Worm (Caenorhabditis elegans) whole organism, L4 larva: Measurements from ENCODE around the gene rexd-1.

ENCODE experiments used
- F37D6.2 ChIP-seq: sonication (generic microtip); optimal IDR thresholded peaks from 2 replicates; lab custom pipeline; 2016; ENCODE audit warnings: mild to moderate bottlenecking, missing genetic modification characterization, missing compliant biosample characterization
- F44E2.7 ChIP-seq: fragments of 200-800 bp; sonication (Bioruptor generic); IDR thresholded peaks from 2 replicates; pipeline ENCODE4 v2.1.2; 2022; ENCODE audit warnings: missing genetic modification characterization, missing compliant biosample characterization
- T20F7.1 ChIP-seq: fragments of 200-800 bp; sonication (Bioruptor generic); optimal IDR thresholded peaks from 2 replicates; lab custom pipeline; 2018; ENCODE audit warnings: mild to moderate bottlenecking, missing genetic modification characterization, missing compliant biosample characterization
- Y5F2A.4 ChIP-seq: fragments of 200-800 bp; sonication (Bioruptor generic); optimal IDR thresholded peaks from 2 replicates; lab custom pipeline; 2018; ENCODE audit warnings: mild to moderate bottlenecking, missing genetic modification characterization, missing compliant biosample characterization
- Y75B8A.6 ChIP-seq: fragments of 200-800 bp; sonication (Bioruptor generic); IDR thresholded peaks from 2 replicates; pipeline ENCODE4 v1.3.6; 2022; ENCODE audit warnings: missing genetic modification reagents, missing genetic modification characterization, missing compliant biosample characterization
- ZK337.2 ChIP-seq: fragments of 200-800 bp; sonication (Bioruptor generic); IDR thresholded peaks from 2 replicates; pipeline ENCODE4 v1.3.6; 2022; ENCODE audit warnings: missing genetic modification reagents, missing genetic modification characterization, missing compliant biosample characterization
- aha-1 ChIP-seq: fragments of 150-350 bp; peaks from one replicate; lab custom pipeline; 2014; ENCODE audit warnings: missing biosample characterization, missing genetic modification characterization
- aly-2 ChIP-seq: sonication (generic microtip); optimal IDR thresholded peaks from 2 replicates; lab custom pipeline; 2018; ENCODE audit warnings: missing biosample characterization, missing genetic modification characterization
- ceh-44 ChIP-seq: fragments of 200-800 bp; sonication (Bioruptor generic); IDR thresholded peaks from 2 replicates; pipeline ENCODE4 v1.3.6; 2022; ENCODE audit warnings: missing genetic modification reagents, missing genetic modification characterization, missing compliant biosample characterization
- ces-1 ChIP-seq: fragments of 150-350 bp; sonication (generic microtip); optimal IDR thresholded peaks from 4 replicates; lab custom pipeline; 2014; ENCODE audit warnings: missing biosample characterization, missing genetic modification reagents, missing genetic modification characterization
- cey-2 ChIP-seq: sonication (generic microtip); optimal IDR thresholded peaks from 3 replicates; lab custom pipeline; 2017; ENCODE audit warnings: missing genetic modification characterization, mild to moderate bottlenecking, missing compliant biosample characterization, antibody characterized with exemption, borderline replicate concordance; ENCODE audit not compliant: insufficient read depth
- ctbp-1 ChIP-seq: fragments of 200-800 bp; sonication (Bioruptor generic); IDR thresholded peaks from 2 replicates; pipeline ENCODE4 v1.3.6; 2022; ENCODE audit warnings: missing genetic modification reagents, missing genetic modification characterization, missing compliant biosample characterization
- daf-12 ChIP-seq: fragments of 150-350 bp; optimal IDR thresholded peaks from 2 replicates; lab custom pipeline; 2014; ENCODE audit warnings: missing biosample characterization, missing genetic modification reagents, missing genetic modification characterization
- dmd-6 ChIP-seq: fragments of 200-800 bp; sonication (Bioruptor generic); IDR thresholded peaks from 2 replicates; pipeline ENCODE4 v1.3.6; 2022; ENCODE audit warnings: missing genetic modification reagents, missing genetic modification characterization, missing compliant biosample characterization
- dmd-8 ChIP-seq: fragments of 200-800 bp; sonication (Bioruptor generic); IDR thresholded peaks from 2 replicates; pipeline ENCODE4 v1.3.6; 2022; ENCODE audit warnings: missing genetic modification characterization, missing compliant biosample characterization
- duxl-1 ChIP-seq: sonication (generic microtip); optimal IDR thresholded peaks from 2 replicates; lab custom pipeline; 2016; ENCODE audit warnings: mild to moderate bottlenecking, missing genetic modification characterization, moderate library complexity, missing compliant biosample characterization; ENCODE audit not compliant: poor library complexity
- dve-1 ChIP-seq: sonication (generic microtip); optimal IDR thresholded peaks from 2 replicates; lab custom pipeline; 2017; ENCODE audit warnings: antibody characterized with exemption, mild to moderate bottlenecking, missing genetic modification characterization, missing compliant biosample characterization; ENCODE audit not compliant: insufficient read depth
- hmg-1.1 ChIP-seq: fragments of 200-800 bp; sonication (Bioruptor generic); IDR thresholded peaks from 2 replicates; pipeline ENCODE4 v1.3.6; 2022; ENCODE audit warnings: missing genetic modification reagents, missing genetic modification characterization, missing compliant biosample characterization
- lin-13 ChIP-seq: fragments of 150-350 bp; optimal IDR thresholded peaks from 2 replicates; lab custom pipeline; 2014; ENCODE audit warnings: missing biosample characterization, missing genetic modification reagents, missing genetic modification characterization
- lin-15B ChIP-seq: fragments of 150-350 bp; sonication (generic microtip); optimal IDR thresholded peaks from 3 replicates; lab custom pipeline; 2014; ENCODE audit warnings: missing biosample characterization, missing genetic modification characterization
- lin-29 ChIP-seq: fragments of 200-800 bp; sonication (Bioruptor generic); IDR thresholded peaks from 2 replicates; pipeline ENCODE4 v1.3.6; 2022; ENCODE audit warnings: missing genetic modification reagents, missing genetic modification characterization, missing compliant biosample characterization
- lin-38 ChIP-seq: fragments of 200-800 bp; sonication (Bioruptor generic); IDR thresholded peaks from 2 replicates; pipeline ENCODE4 v1.3.6; 2022; ENCODE audit warnings: missing genetic modification reagents, missing genetic modification characterization, missing compliant biosample characterization
- lin-39 ChIP-seq: fragments of 150-350 bp; optimal IDR thresholded peaks from 2 replicates; lab custom pipeline; 2014; ENCODE audit warnings: missing biosample characterization, missing genetic modification reagents, missing genetic modification characterization
- lir-3 ChIP-seq: sonication (generic microtip); optimal IDR thresholded peaks from 2 replicates; lab custom pipeline; 2016; ENCODE audit warnings: mild to moderate bottlenecking, missing genetic modification characterization, missing compliant biosample characterization
- madf-5 ChIP-seq, 2 experiments: fragments of 200-800 bp; sonication (Bioruptor generic); IDR thresholded peaks; 2 replicates each; pipeline ENCODE4 v1.3.6; 2022; ENCODE audit warnings: missing compliant biosample characterization in 2 of 2, missing genetic modification characterization in 2 of 2
- mes-2 ChIP-seq: sonication (generic microtip); optimal IDR thresholded peaks from 2 replicates; lab custom pipeline; 2016; ENCODE audit warnings: missing genotype, mild to moderate bottlenecking, missing genetic modification characterization, missing compliant biosample characterization; ENCODE audit not compliant: poor library complexity, severe bottlenecking
- mxl-2 ChIP-seq: fragments of 200-800 bp; sonication (Bioruptor generic); conservative IDR thresholded peaks from 2 replicates; pipeline ENCODE4 v1.3.6; 2022; ENCODE audit warnings: missing genetic modification reagents, missing genetic modification characterization, missing compliant biosample characterization
- mxl-3 ChIP-seq: fragments of 200-800 bp; sonication (Bioruptor generic); optimal IDR thresholded peaks from 2 replicates; lab custom pipeline; 2018; ENCODE audit warnings: mild to moderate bottlenecking, missing genetic modification characterization, missing compliant biosample characterization
- nhr-42 ChIP-seq: fragments of 200-800 bp; sonication (Bioruptor generic); IDR thresholded peaks from 2 replicates; pipeline ENCODE4 v1.3.6; 2022; ENCODE audit warnings: missing genetic modification characterization, missing compliant biosample characterization
- nhr-48 ChIP-seq: sonication (generic microtip); optimal IDR thresholded peaks from 2 replicates; lab custom pipeline; 2016; ENCODE audit warnings: mild to moderate bottlenecking, missing genetic modification characterization, missing compliant biosample characterization
- nhr-6 ChIP-seq: fragments of 150-350 bp; optimal IDR thresholded peaks from 2 replicates; lab custom pipeline; 2014; ENCODE audit warnings: missing biosample characterization, missing genetic modification characterization
- nhr-76 ChIP-seq: fragments of 150-350 bp; optimal IDR thresholded peaks from 2 replicates; lab custom pipeline; 2014; ENCODE audit warnings: missing biosample characterization, missing genetic modification characterization
- php-3 ChIP-seq: fragments of 200-800 bp; sonication (Bioruptor generic); IDR thresholded peaks from 2 replicates; pipeline ENCODE4 v1.3.6; 2022; ENCODE audit warnings: missing genetic modification reagents, missing genetic modification characterization, missing compliant biosample characterization
- pqm-1 ChIP-seq: sonication (generic microtip); optimal IDR thresholded peaks from 2 replicates; lab custom pipeline; 2017; ENCODE audit warnings: missing biosample characterization, missing genetic modification characterization
- saeg-2 ChIP-seq: fragments of 200-800 bp; sonication (Bioruptor generic); IDR thresholded peaks from 2 replicates; pipeline ENCODE4 v1.3.6; 2022; ENCODE audit warnings: missing genetic modification reagents, missing genetic modification characterization, missing compliant biosample characterization
- spr-1 ChIP-seq: sonication (generic microtip); optimal IDR thresholded peaks from 2 replicates; lab custom pipeline; 2016; ENCODE audit warnings: mild to moderate bottlenecking, missing genetic modification characterization, missing compliant biosample characterization
- unc-130 ChIP-seq: sonication (generic microtip); optimal IDR thresholded peaks from 2 replicates; lab custom pipeline; 2016; ENCODE audit warnings: missing genetic modification reagents, missing genetic modification characterization, missing compliant biosample characterization
- unc-62 ChIP-seq, 3 experiments: fragments of 150-350 bp in 1 of 3; sonication (generic microtip); optimal IDR thresholded peaks in 2 of 3; peaks in 1 of 3; 1 replicate in 1 of 3; 2 replicates in 2 of 3; lab custom pipeline; 2014 to 2017; ENCODE audit warnings: missing biosample characterization in 3 of 3, missing genetic modification characterization in 3 of 3, missing genetic modification reagents in 3 of 3, missing genotype in 1 of 3
- zfp-2 ChIP-seq: sonication (generic microtip); optimal IDR thresholded peaks from 2 replicates; lab custom pipeline; 2016; ENCODE audit warnings: mild to moderate bottlenecking, missing genetic modification characterization, missing compliant biosample characterization
- ztf-7 ChIP-seq: fragments of 150-350 bp; optimal IDR thresholded peaks from 2 replicates; lab custom pipeline; 2014; ENCODE audit warnings: missing biosample characterization, missing genetic modification characterization

The rexd-1 gene

ce11 chrIII:1824264-1824922, 9.9 kb upstream of the rexd-1 start, which contains the start of the genes pvf-1 and Y39A3CL.7 (continued):
- peak; percentile 88 for TF ChIP-seq mes-2 (tag; lab: Kevin White, UChicago)
- TF ChIP-seq saeg-2 (GFP tag; lab: Robert Waterston, UW), result no peak
- no peak for TF ChIP-seq php-3 (GFP tag; lab: Robert Waterston, UW)
- no peak for TF ChIP-seq ctbp-1 (GFP tag; lab: Robert Waterston, UW)
- TF ChIP-seq hmg-1.1 (GFP tag; lab: Robert Waterston, UW), result peak; percentile 60
- peak; percentile 68 for TF ChIP-seq lin-13
- peak; percentile 20 for TF ChIP-seq dve-1 (tag; lab: Kevin White, UChicago)
- no peak for TF ChIP-seq nhr-6 (tag; lab: Kevin White, UChicago)

- TF ChIP-seq zfp-2 (no peak), mxl-2 (GFP tag; lab: Robert Waterston, UW) (no peak), Y75B8A.6 (no peak), lin-38 (GFP tag; lab: Robert Waterston, UW) (no peak), daf-12 (no peak), ces-1 (GFP tag; lab: Kevin White, UChicago) (no peak), mes-2 (tag; lab: Kevin White, UChicago) (no peak), unc-62 (GFP tag; optimal IDR thresholded peaks at IDR 0.05 in 1 of 2; lab: Kevin White, UChicago) (no peak), unc-62 (tag; optimal IDR thresholded peaks at IDR 0.05; lab: Kevin White, UChicago) (no peak), aly-2 (tag; lab: Kevin White, UChicago) (no peak), pqm-1 (tag; lab: Kevin White, UChicago) (no peak), spr-1 (tag; lab: Kevin White, UChicago) (no peak), ZK337.2 (GFP tag; lab: Robert Waterston, UW) (no peak), madf-5 (GFP tag; IDR thresholded peaks at IDR 0.05; lab: Robert Waterston, UW) (no peak), Y5F2A.4 (no peak), dmd-8 (GFP tag; lab: Robert Waterston, UW) (no peak)
- TF ChIP-seq, all 104 proteins: peak for 0
Observed at ce11 chrIII:1831104-1831503, 3.2 kb upstream of the rexd-1 start.

ce11 chrIII:1832453-1832852, 1.9 kb upstream of the rexd-1 start:
- TF ChIP-seq F37D6.2, result no peak
- TF ChIP-seq aha-1 (tag; lab: Kevin White, UChicago), result peak; percentile 77
- TF ChIP-seq, all 104 proteins: peak for 1

- TF ChIP-seq dve-1 (tag; lab: Kevin White, UChicago), result no peak
- no peak for TF ChIP-seq F44E2.7 (GFP tag; lab: Robert Waterston, UW)
- TF ChIP-seq unc-130 (GFP tag; lab: Kevin White, UChicago), result no peak
- no peak for TF ChIP-seq cey-2 (tag; lab: Kevin White, UChicago)
- TF ChIP-seq mes-2 (tag; lab: Kevin White, UChicago), result no peak
- no peak for TF ChIP-seq dmd-8 (GFP tag; lab: Robert Waterston, UW)
- no peak for TF ChIP-seq nhr-48 (tag; lab: Kevin White, UChicago)
- TF ChIP-seq lin-29 (GFP tag; lab: Robert Waterston, UW), result no peak
- no peak for TF ChIP-seq T20F7.1 (GFP tag; lab: Kevin White, UChicago)
- TF ChIP-seq ztf-7 (tag; lab: Kevin White, UChicago), result no peak
- TF ChIP-seq nhr-76, result no peak
- no peak for TF ChIP-seq aha-1 (tag; lab: Kevin White, UChicago)
- no peak for TF ChIP-seq lir-3 (tag; lab: Kevin White, UChicago)
- TF ChIP-seq dmd-6 (GFP tag; lab: Robert Waterston, UW), result no peak
- no peak for TF ChIP-seq lin-39
- no peak for TF ChIP-seq ceh-44 (GFP tag; lab: Robert Waterston, UW)
- TF ChIP-seq duxl-1 (tag; lab: Kevin White, UChicago), result no peak
- no peak for TF ChIP-seq lin-15B (tag; lab: Kevin White, UChicago)
- TF ChIP-seq mxl-3 (GFP tag; lab: Kevin White, UChicago), result no peak
- TF ChIP-seq nhr-42 (GFP tag; lab: Robert Waterston, UW), result no peak
Observed at ce11 chrIII:1848747-1849146, 14.4 kb downstream of the rexd-1 start, which contains the start of gene pqn-82. pqn-82 (plus strand) TSS chrIII:1849047.
